Worm (Caenorhabditis elegans): ENCODE measurements around the gene srh-105.

ce11 chrII:484328-484916, 24.7 kb downstream of the srh-105 start, which contains the start of the genes gldi-1 and prp-21:
- TF ChIP-seq ztf-4 (tag; optimal IDR thresholded peaks at IDR 0.05) (no peak), nhr-11 (tag; optimal IDR thresholded peaks at IDR 0.05) (no peak), ceh-82 (tag; optimal IDR thresholded peaks at IDR 0.05) (no peak)
